Worm (Caenorhabditis elegans): ENCODE data around the gene citk-2.
A peak's percentile ranks its signal among the peaks of the same experiment; 100 is the strongest.

Gene citk-2

ce11 chrII:4975311-4975710 lies 24.0 kb upstream of the citk-2 start:
- no peak for TF ChIP-seq ceh-6 (GFP tag; optimal IDR thresholded peaks at IDR 0.05)
- TF ChIP-seq ceh-34 (tag; optimal IDR thresholded peaks at IDR 0.05), result peak; percentile 87

ce11 chrII:4981682-4982404 lies 17.5 kb upstream of the citk-2 start:
- TF ChIP-seq hlh-30 (tag; optimal IDR thresholded peaks at IDR 0.05; ENCODE audit: insufficient read depth) (no peak), Y22D7AL.16 (tag; optimal IDR thresholded peaks at IDR 0.05) (no peak), ceh-2 (tag; optimal IDR thresholded peaks at IDR 0.05) (no peak), che-1 (tag; optimal IDR thresholded peaks at IDR 0.05) (no peak)

ce11 chrII:4984151-4984550 lies 15.2 kb upstream of the citk-2 start:
- TF ChIP-seq elt-2 (tag; optimal IDR thresholded peaks at IDR 0.05) (peak; percentile 96), unc-3 (GFP tag; conservative IDR thresholded peaks at IDR 0.05) (no peak), unc-3 (tag; optimal IDR thresholded peaks at IDR 0.05) (no peak)

ce11 chrII:4985961-4986503 lies 13.3 kb upstream of the citk-2 start:
- TF ChIP-seq elt-2 (tag; optimal IDR thresholded peaks at IDR 0.05) (peak; percentile 78), hlh-30 (tag; optimal IDR thresholded peaks at IDR 0.05; ENCODE audit: insufficient read depth) (no peak), unc-55 (GFP tag; optimal IDR thresholded peaks at IDR 0.05) (peak; percentile 63)

ce11 chrII:4986664-4987063 lies 12.7 kb upstream of the citk-2 start:
- no peak for TF ChIP-seq ref-2 (tag; optimal IDR thresholded peaks at IDR 0.05)
- no peak for TF ChIP-seq K09A11.1 (tag; optimal IDR thresholded peaks at IDR 0.05; ENCODE audit: insufficient read depth)
- TF ChIP-seq pag-3 (tag; optimal IDR thresholded peaks at IDR 0.05; ENCODE audit: borderline replicate concordance), result no peak
- no peak for TF ChIP-seq pqm-1 (tag; optimal IDR thresholded peaks at IDR 0.05)
- TF ChIP-seq C08G9.2 (tag; optimal IDR thresholded peaks at IDR 0.05), result no peak
- no peak for TF ChIP-seq ceh-48 (tag; optimal IDR thresholded peaks at IDR 0.05)
- no peak for TF ChIP-seq nhr-11 (tag; optimal IDR thresholded peaks at IDR 0.05)

ce11 chrII:4987257-4987656 lies 12.1 kb upstream of the citk-2 start:
- TF ChIP-seq eyg-1 (tag; optimal IDR thresholded peaks at IDR 0.05), result no peak
- TF ChIP-seq ztf-16 (tag; optimal IDR thresholded peaks at IDR 0.05), result no peak
- TF ChIP-seq npax-4 (tag; optimal IDR thresholded peaks at IDR 0.05), result no peak
- TF ChIP-seq pros-1 (tag; optimal IDR thresholded peaks at IDR 0.05), result no peak
- TF ChIP-seq ceh-30 (tag; optimal IDR thresholded peaks at IDR 0.05), result no peak
- no peak for TF ChIP-seq ceh-9 (tag; optimal IDR thresholded peaks at IDR 0.05)
- no peak for TF ChIP-seq madf-2 (tag; optimal IDR thresholded peaks at IDR 0.05)
- no peak for TF ChIP-seq hlh-6 (tag; optimal IDR thresholded peaks at IDR 0.05)
- no peak for TF ChIP-seq ets-4 (tag; optimal IDR thresholded peaks at IDR 0.05)
- TF ChIP-seq hlh-30 (tag; optimal IDR thresholded peaks at IDR 0.05; ENCODE audit: insufficient read depth), result no peak
- TF ChIP-seq nfya-1 (tag; optimal IDR thresholded peaks at IDR 0.05), result no peak
- TF ChIP-seq ceh-14 (tag; optimal IDR thresholded peaks at IDR 0.05), result no peak

DNA sequence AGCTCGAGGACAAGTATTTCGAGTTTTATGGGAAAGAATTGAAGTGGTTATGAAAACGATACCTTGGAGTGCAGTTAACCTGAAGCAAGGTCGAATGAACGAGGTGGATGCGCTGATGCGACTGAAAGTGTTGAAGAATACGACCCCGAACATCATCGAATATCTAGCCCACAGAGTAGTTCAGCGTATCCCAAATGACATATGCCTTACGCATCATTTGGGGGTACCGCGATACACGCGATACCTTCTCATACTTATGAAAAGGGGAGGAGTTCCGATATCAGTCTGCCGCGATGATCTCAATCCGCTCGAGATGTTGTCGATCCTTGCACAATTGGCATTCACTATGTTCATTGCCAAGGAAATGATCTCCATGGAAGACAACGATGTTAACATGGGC lies 9.5 kb upstream of the citk-2 start, which contains the start of gene T27F7.12:
TSS of gene T27F7.12 (plus strand) at position 301 of the 400 bp plus-strand sequence.
- TF ChIP-seq ceh-48 (tag; optimal IDR thresholded peaks at IDR 0.05) (no peak), fkh-10 (GFP tag; optimal IDR thresholded peaks at IDR 0.05) (no peak), ceh-45 (GFP tag; IDR thresholded peaks at IDR 0.05) (no peak), ahr-1 (tag; optimal IDR thresholded peaks at IDR 0.05) (no peak), gmeb-2 (tag; optimal IDR thresholded peaks at IDR 0.05) (no peak), hlh-30 (tag; optimal IDR thresholded peaks at IDR 0.05; ENCODE audit: insufficient read depth) (no peak), mec-3 (tag; optimal IDR thresholded peaks at IDR 0.05; ENCODE audit: borderline replicate concordance) (no peak)
